Fruit fly (Drosophila melanogaster): ENCODE results near the gene PolD1.

PolD1 gene

dm6 chr3L:16025020-16025680, 37.5 kb upstream of the PolD1 start:
- TF ChIP-seq CG18764 (GFP tag; optimal IDR thresholded peaks at IDR 0.05) (no peak), Kr (GFP tag; optimal IDR thresholded peaks at IDR 0.05) (peak; percentile 38), CG32772 (GFP tag; IDR thresholded peaks at IDR 0.05) (no peak), Hsf (GFP tag; optimal IDR thresholded peaks at IDR 0.05) (no peak), slp2 (GFP tag; optimal IDR thresholded peaks at IDR 0.05) (no peak), chif (GFP tag; optimal IDR thresholded peaks at IDR 0.05) (no peak), NFAT (GFP tag; IDR thresholded peaks at IDR 0.05) (no peak), maf-S (GFP tag; optimal IDR thresholded peaks at IDR 0.05) (no peak), CoRest (tag; optimal IDR thresholded peaks at IDR 0.05) (no peak), CG7786 (GFP tag; optimal IDR thresholded peaks at IDR 0.05) (no peak), mam (GFP tag; optimal IDR thresholded peaks at IDR 0.05) (no peak), wek (GFP tag; optimal IDR thresholded peaks at IDR 0.05) (no peak), Elba2 (GFP tag; optimal IDR thresholded peaks at IDR 0.05) (no peak), Dip3 (GFP tag; optimal IDR thresholded peaks at IDR 0.05) (no peak), Six4 (GFP tag; optimal IDR thresholded peaks at IDR 0.05) (no peak), Awh (GFP tag; IDR thresholded peaks at IDR 0.05) (no peak), ttk (GFP tag; IDR thresholded peaks at IDR 0.05) (no peak), Sox100B (GFP tag; optimal IDR thresholded peaks at IDR 0.05) (no peak), so (GFP tag; IDR thresholded peaks at IDR 0.05) (no peak), CG12104 (GFP tag; optimal IDR thresholded peaks at IDR 0.05) (no peak), CG17359 (tag; optimal IDR thresholded peaks at IDR 0.05) (no peak), pan (optimal IDR thresholded peaks at IDR 0.05) (peak in 1 of 2 experiments; percentile 59), pan (GFP tag; optimal IDR thresholded peaks at IDR 0.05 in 1 of 2, IDR thresholded peaks at IDR 0.05 in 1 of 2) (peak in 1 of 2 experiments; percentile 67), Tbp (GFP tag; optimal IDR thresholded peaks at IDR 0.05) (no peak), sima (GFP tag; optimal IDR thresholded peaks at IDR 0.05) (no peak), gt (GFP tag; IDR thresholded peaks at IDR 0.05) (no peak), sens (GFP tag) (no peak), HLHmδ (GFP tag; optimal IDR thresholded peaks at IDR 0.05) (peak; percentile 32), CG16815 (GFP tag; optimal IDR thresholded peaks at IDR 0.05) (no peak), CG12236 (GFP tag; optimal IDR thresholded peaks at IDR 0.05) (no peak), CG9727 (GFP tag; optimal IDR thresholded peaks at IDR 0.05) (no peak), CG7745 (tag; optimal IDR thresholded peaks at IDR 0.05) (no peak), lilli (GFP tag; optimal IDR thresholded peaks at IDR 0.05) (no peak), CG6272 (GFP tag; IDR thresholded peaks at IDR 0.05) (no peak), MTF-1 (GFP tag; optimal IDR thresholded peaks at IDR 0.05; ENCODE audit: borderline replicate concordance) (no peak), CG1233 (GFP tag; optimal IDR thresholded peaks at IDR 0.05) (no peak), gcm2 (GFP tag; optimal IDR thresholded peaks at IDR 0.05) (no peak), Pdp1 (GFP tag; optimal IDR thresholded peaks at IDR 0.05) (no peak), CG12769 (tag; optimal IDR thresholded peaks at IDR 0.05) (peak; percentile 28), H15 (GFP tag; IDR thresholded peaks at IDR 0.05) (no peak), E2f2 (GFP tag; IDR thresholded peaks at IDR 0.05) (no peak), CG8478 (optimal IDR thresholded peaks at IDR 0.05) (no peak), CG13287 (GFP tag; IDR thresholded peaks at IDR 0.05; ENCODE audit: partially characterized antibody) (no peak), lov (optimal IDR thresholded peaks at IDR 0.05) (no peak), lov (GFP tag; IDR thresholded peaks at IDR 0.05) (no peak), en (GFP tag; optimal IDR thresholded peaks at IDR 0.05) (no peak), z (GFP tag; IDR thresholded peaks at IDR 0.05) (no peak), CG9437 (GFP tag; optimal IDR thresholded peaks at IDR 0.05) (no peak), lola (GFP tag; optimal IDR thresholded peaks at IDR 0.05) (no peak), CG6254 (GFP tag; optimal IDR thresholded peaks at IDR 0.05) (no peak), CG1647 (GFP tag; optimal IDR thresholded peaks at IDR 0.05) (no peak), CG31441 (GFP tag; IDR thresholded peaks at IDR 0.05) (no peak)
